Worm (Caenorhabditis elegans) whole organism, mixed stage, embryonic: ENCODE measurements around the gene Y116A8C.38.

Experiments
- M03D4.4 ChIP-seq: sonication (generic microtip); optimal IDR thresholded peaks from 2 replicates; lab custom pipeline; 2017; ENCODE audit warnings: mild to moderate bottlenecking, missing genetic modification characterization, missing compliant biosample characterization
- bed-3 ChIP-seq: fragments of 200-800 bp; sonication (Bioruptor generic); optimal IDR thresholded peaks from 3 replicates; lab custom pipeline; 2018; ENCODE audit warnings: mild to moderate bottlenecking, missing genetic modification characterization, moderate library complexity, missing compliant biosample characterization
- blmp-1 ChIP-seq: fragments of 150-350 bp; optimal IDR thresholded peaks from 2 replicates; lab custom pipeline; 2014; ENCODE audit warnings: missing biosample characterization, missing genetic modification characterization
- ceh-39 ChIP-seq: fragments of 150-350 bp; optimal IDR thresholded peaks from 2 replicates; lab custom pipeline; 2014; ENCODE audit warnings: missing biosample characterization, missing genetic modification characterization
- ceh-43 ChIP-seq: fragments of 200-800 bp; sonication (Bioruptor generic); optimal IDR thresholded peaks from 2 replicates; lab custom pipeline; 2018; ENCODE audit warnings: mild to moderate bottlenecking, missing genetic modification characterization, moderate library complexity, missing compliant biosample characterization
- ceh-83 ChIP-seq: fragments of 200-800 bp; sonication (Bioruptor generic); optimal IDR thresholded peaks from 2 replicates; lab custom pipeline; 2018; ENCODE audit warnings: mild to moderate bottlenecking, missing genetic modification characterization, missing compliant biosample characterization
- ces-1 ChIP-seq: fragments of 150-350 bp; optimal IDR thresholded peaks from 2 replicates; lab custom pipeline; 2014; ENCODE audit warnings: missing biosample characterization, missing genetic modification reagents, missing genetic modification characterization
- cnd-1 ChIP-seq: fragments of 200-800 bp; sonication (Bioruptor generic); optimal IDR thresholded peaks from 2 replicates; lab custom pipeline; 2018; ENCODE audit warnings: mild to moderate bottlenecking, missing genetic modification characterization, missing compliant biosample characterization
- drap-1 ChIP-seq: fragments of 200-800 bp; sonication (Bioruptor generic); optimal IDR thresholded peaks from 3 replicates; lab custom pipeline; 2018; ENCODE audit warnings: mild to moderate bottlenecking, missing genetic modification characterization, missing compliant biosample characterization
- elt-3 ChIP-seq: fragments of 150-350 bp; optimal IDR thresholded peaks from 2 replicates; lab custom pipeline; 2014; ENCODE audit warnings: missing biosample characterization, missing genetic modification characterization
- flh-1 ChIP-seq: fragments of 200-800 bp; sonication (Bioruptor generic); optimal IDR thresholded peaks from 2 replicates; lab custom pipeline; 2018; ENCODE audit warnings: mild to moderate bottlenecking, missing genetic modification characterization, moderate library complexity, missing compliant biosample characterization
- ham-2 ChIP-seq: fragments of 200-800 bp; sonication (Bioruptor generic); optimal IDR thresholded peaks from 2 replicates; lab custom pipeline; 2018; ENCODE audit warnings: mild to moderate bottlenecking, missing genetic modification characterization, missing compliant biosample characterization
- hlh-1 ChIP-seq: fragments of 150-350 bp; optimal IDR thresholded peaks from 2 replicates; lab custom pipeline; 2014; ENCODE audit warnings: missing biosample characterization, missing genetic modification reagents, missing genetic modification characterization
- lin-13 ChIP-seq: fragments of 150-350 bp; optimal IDR thresholded peaks from 2 replicates; lab custom pipeline; 2014; ENCODE audit warnings: missing biosample characterization, missing genetic modification characterization
- lin-32 ChIP-seq: fragments of 200-800 bp; sonication (Bioruptor generic); optimal IDR thresholded peaks from 2 replicates; lab custom pipeline; 2018; ENCODE audit warnings: mild to moderate bottlenecking, missing genetic modification characterization, missing compliant biosample characterization
- lsy-2 ChIP-seq: fragments of 150-350 bp; optimal IDR thresholded peaks from 2 replicates; lab custom pipeline; 2014; ENCODE audit warnings: missing biosample characterization, missing genetic modification characterization
- mab-5 ChIP-seq: fragments of 150-350 bp; optimal IDR thresholded peaks from 2 replicates; lab custom pipeline; 2014; ENCODE audit warnings: missing biosample characterization, missing genetic modification characterization
- mep-1 ChIP-seq: fragments of 150-350 bp; optimal IDR thresholded peaks from 2 replicates; lab custom pipeline; 2017; ENCODE audit warnings: missing biosample characterization, missing genetic modification reagents, missing genetic modification characterization, inconsistent platforms
- mls-2 ChIP-seq: sonication (generic microtip); optimal IDR thresholded peaks from 2 replicates; lab custom pipeline; 2016; ENCODE audit warnings: mild to moderate bottlenecking, missing genetic modification characterization, moderate library complexity, missing compliant biosample characterization
- nhr-2 ChIP-seq: fragments of 150-350 bp; optimal IDR thresholded peaks from 2 replicates; lab custom pipeline; 2014; ENCODE audit warnings: missing biosample characterization, missing genetic modification characterization
- nhr-237 ChIP-seq: fragments of 150-350 bp; optimal IDR thresholded peaks from 2 replicates; lab custom pipeline; 2014; ENCODE audit warnings: missing biosample characterization, missing genetic modification characterization
- nhr-28 ChIP-seq: fragments of 150-350 bp; optimal IDR thresholded peaks from 2 replicates; lab custom pipeline; 2014; ENCODE audit warnings: missing biosample characterization, missing genetic modification characterization
- nhr-76 ChIP-seq: sonication (generic microtip); optimal IDR thresholded peaks from 2 replicates; lab custom pipeline; 2017; ENCODE audit warnings: missing biosample characterization, missing genetic modification characterization
- sem-2 ChIP-seq: fragments of 200-800 bp; sonication (Bioruptor generic); optimal IDR thresholded peaks from 2 replicates; lab custom pipeline; 2018; ENCODE audit warnings: mild to moderate bottlenecking, missing genetic modification characterization, missing compliant biosample characterization
- sptf-1 ChIP-seq: sonication (generic microtip); optimal IDR thresholded peaks from 2 replicates; lab custom pipeline; 2017; ENCODE audit warnings: mild to moderate bottlenecking, missing genetic modification characterization, moderate library complexity, missing compliant biosample characterization
- tbx-8 ChIP-seq: fragments of 200-800 bp; sonication (Bioruptor generic); optimal IDR thresholded peaks from 2 replicates; lab custom pipeline; 2018; ENCODE audit warnings: mild to moderate bottlenecking, missing genetic modification characterization, moderate library complexity, missing compliant biosample characterization
- unc-120 ChIP-seq: sonication (generic microtip); optimal IDR thresholded peaks from 2 replicates; lab custom pipeline; 2017; ENCODE audit warnings: missing genetic modification characterization, missing compliant biosample characterization; ENCODE audit not compliant: poor library complexity, severe bottlenecking
- unc-39 ChIP-seq: fragments of 150-350 bp; optimal IDR thresholded peaks from 2 replicates; lab custom pipeline; 2014; ENCODE audit warnings: missing biosample characterization, missing genetic modification characterization
- unc-62 ChIP-seq: fragments of 150-350 bp; optimal IDR thresholded peaks from 2 replicates; lab custom pipeline; 2014; ENCODE audit warnings: missing biosample characterization, missing genetic modification reagents, missing genetic modification characterization
- ztf-11 ChIP-seq: fragments of 150-350 bp; optimal IDR thresholded peaks from 2 replicates; lab custom pipeline; 2014; ENCODE audit warnings: missing biosample characterization, missing genetic modification characterization

Y116A8C.38 gene

ce11 chrIV:17116821-17117220, 14.5 kb upstream of the Y116A8C.38 start:
- no peak for TF ChIP-seq ceh-39 (tag; lab: Kevin White, UChicago)
- no peak for TF ChIP-seq nhr-76 (tag; lab: Kevin White, UChicago)
- no peak for TF ChIP-seq ces-1 (GFP tag; lab: Kevin White, UChicago)

ce11 chrIV:17118585-17118984, 12.8 kb upstream of the Y116A8C.38 start, which contains the start of gene uaf-2:
Gene uaf-2 (minus strand): TSS chrIV:17118767.
- no peak for TF ChIP-seq nhr-237 (tag; lab: Kevin White, UChicago)
- TF ChIP-seq lin-32 = no peak
- TF ChIP-seq mep-1 (tag; lab: Kevin White, UChicago) = peak; percentile 48
- peak; percentile 33 for TF ChIP-seq ceh-39 (tag; lab: Kevin White, UChicago)
- TF ChIP-seq lsy-2 = no peak
- TF ChIP-seq, all 35 proteins: peak for 2

DNA sequence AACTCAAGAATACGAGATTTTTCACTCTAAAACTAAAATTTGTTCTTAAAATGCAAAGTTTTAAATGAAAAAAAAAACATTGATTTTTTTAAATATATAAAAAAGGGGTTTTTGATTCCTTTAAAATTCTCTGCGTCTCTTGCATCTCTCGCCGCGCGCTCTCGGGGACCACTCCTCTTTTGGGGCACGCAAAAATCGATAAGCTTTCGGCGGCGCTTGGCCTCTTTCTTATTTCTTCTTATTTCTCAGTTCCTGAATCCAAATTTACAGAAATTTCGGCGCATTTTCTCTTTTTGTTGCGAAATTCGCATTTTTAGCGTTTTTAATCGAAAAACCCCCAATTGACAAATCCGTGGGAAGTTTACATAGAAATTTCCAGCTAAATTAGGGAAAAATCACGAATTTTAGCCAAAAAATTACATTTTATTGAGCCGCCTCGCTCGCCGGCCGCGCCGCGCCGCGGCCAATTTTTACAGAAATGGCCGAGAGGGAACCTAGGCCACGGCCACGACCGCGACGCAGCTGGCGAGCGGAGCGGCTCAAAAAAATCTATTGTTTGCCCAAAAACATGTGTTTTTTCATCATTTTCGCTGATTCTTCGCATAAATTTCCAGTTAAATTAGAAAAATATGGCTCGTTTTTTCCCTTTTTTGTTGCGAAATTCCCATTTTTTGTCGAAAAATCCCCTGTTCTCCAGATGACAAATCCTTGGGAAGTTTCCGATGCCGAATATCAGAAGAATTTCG, 12.2 kb upstream of the Y116A8C.38 start, which contains the start of gene itsn-1:
itsn-1 (plus strand) TSS at position 696 of the 746 bp plus-strand sequence.
- TF ChIP-seq lin-32 (no peak), ztf-11 (tag; lab: Kevin White, UChicago) (no peak), mab-5 (tag; lab: Kevin White, UChicago) (no peak), cnd-1 (no peak), tbx-8 (no peak), drap-1 (GFP tag; lab: Kevin White, UChicago) (no peak), ceh-39 (tag; lab: Kevin White, UChicago) (no peak), sem-2 (no peak), unc-120 (tag; lab: Kevin White, UChicago) (no peak), lin-13 (tag; lab: Kevin White, UChicago) (no peak), bed-3 (GFP tag; lab: Kevin White, UChicago) (no peak), ceh-43 (GFP tag; lab: Kevin White, UChicago) (no peak), ces-1 (GFP tag; lab: Kevin White, UChicago) (no peak), ham-2 (GFP tag; lab: Kevin White, UChicago) (no peak), nhr-237 (tag; lab: Kevin White, UChicago) (no peak), ceh-83 (GFP tag; lab: Kevin White, UChicago) (no peak), M03D4.4 (tag; lab: Kevin White, UChicago) (no peak)

ce11 chrIV:17121058-17121773, 10.1 kb upstream of the Y116A8C.38 start:
- TF ChIP-seq ztf-11 (tag; lab: Kevin White, UChicago) (no peak), blmp-1 (no peak), lin-13 (tag; lab: Kevin White, UChicago) (no peak), ces-1 (GFP tag; lab: Kevin White, UChicago) (peak; percentile 33), nhr-28 (no peak)
- TF ChIP-seq, all 35 proteins: peak for 1

DNA sequence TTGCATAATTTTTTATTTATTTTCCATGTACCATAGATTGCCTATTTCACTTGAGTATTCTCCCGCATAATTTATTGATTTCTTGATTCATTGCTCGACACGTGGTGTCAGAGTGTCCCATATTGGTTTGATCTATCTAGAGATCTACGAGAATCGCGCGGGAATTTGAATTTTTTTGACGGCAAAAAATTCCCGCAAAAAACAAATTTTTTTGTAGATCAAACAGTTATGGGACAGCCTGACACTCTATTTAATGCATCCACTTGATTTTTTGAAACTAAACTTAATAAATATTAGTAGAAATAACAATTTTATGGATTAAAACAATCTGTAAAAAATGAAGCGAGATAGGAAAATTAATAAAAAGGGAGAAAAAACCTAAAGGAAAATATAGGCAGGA, 5.4 kb upstream of the Y116A8C.38 start:
- TF ChIP-seq blmp-1 = no peak
- no peak for TF ChIP-seq mls-2 (tag; lab: Kevin White, UChicago)
- no peak for TF ChIP-seq nhr-28
- no peak for TF ChIP-seq flh-1
- no peak for TF ChIP-seq unc-62
- no peak for TF ChIP-seq unc-120 (tag; lab: Kevin White, UChicago)
- TF ChIP-seq sptf-1 (tag; lab: Kevin White, UChicago) = no peak
- no peak for TF ChIP-seq elt-3 (tag; lab: Kevin White, UChicago)
- no peak for TF ChIP-seq ceh-39 (tag; lab: Kevin White, UChicago)
- TF ChIP-seq lin-13 (tag; lab: Kevin White, UChicago) = no peak
- TF ChIP-seq mab-5 (tag; lab: Kevin White, UChicago) = no peak
- no peak for TF ChIP-seq nhr-2
- TF ChIP-seq mep-1 (tag; lab: Kevin White, UChicago) = no peak
- no peak for TF ChIP-seq ceh-43 (GFP tag; lab: Kevin White, UChicago)
- no peak for TF ChIP-seq bed-3 (GFP tag; lab: Kevin White, UChicago)
- TF ChIP-seq hlh-1 (tag; lab: Kevin White, UChicago) = no peak
- TF ChIP-seq ceh-83 (GFP tag; lab: Kevin White, UChicago) = no peak
- TF ChIP-seq drap-1 (GFP tag; lab: Kevin White, UChicago) = no peak
- TF ChIP-seq nhr-237 (tag; lab: Kevin White, UChicago) = no peak
- TF ChIP-seq unc-39 = no peak
